Worm (Caenorhabditis elegans) whole organism, L4 larva: ENCODE data around the gene Y47D3A.20.
A peak's percentile ranks its signal among the peaks of the same experiment; 100 is the strongest.

Source experiments
- F10B5.3 ChIP-seq: sonication (generic microtip); optimal IDR thresholded peaks from 2 replicates; lab custom pipeline; 2016; ENCODE audit warnings: mild to moderate bottlenecking, missing genetic modification characterization, missing compliant biosample characterization
- F49E8.2 ChIP-seq: sonication (generic microtip); optimal IDR thresholded peaks from 2 replicates; lab custom pipeline; 2016; ENCODE audit warnings: missing compliant biosample characterization, mild to moderate bottlenecking, missing genetic modification characterization, borderline replicate concordance
- R02D3.7 ChIP-seq: fragments of 150-350 bp; sonication (generic microtip); optimal IDR thresholded peaks from 3 replicates; lab custom pipeline; 2014; ENCODE audit warnings: missing biosample characterization, missing genetic modification characterization
- Y48G9A.11 ChIP-seq: fragments of 200-800 bp; sonication (Bioruptor generic); IDR thresholded peaks from 2 replicates; pipeline ENCODE4 v1.3.6; 2022; ENCODE audit warnings: missing genetic modification reagents, missing genetic modification characterization, missing compliant biosample characterization
- ZK546.5 ChIP-seq, 2 experiments: sonication (generic microtip); optimal IDR thresholded peaks; 2 replicates each; lab custom pipeline; 2017; ENCODE audit warnings: missing biosample characterization in 2 of 2, missing genetic modification characterization in 2 of 2
- aha-1 ChIP-seq: fragments of 150-350 bp; peaks from one replicate; lab custom pipeline; 2014; ENCODE audit warnings: missing biosample characterization, missing genetic modification characterization
- ceh-28 ChIP-seq: fragments of 150-350 bp; optimal IDR thresholded peaks from 2 replicates; lab custom pipeline; 2014; ENCODE audit warnings: missing biosample characterization, missing genetic modification reagents, missing genetic modification characterization
- ceh-44 ChIP-seq: fragments of 200-800 bp; sonication (Bioruptor generic); IDR thresholded peaks from 2 replicates; pipeline ENCODE4 v1.3.6; 2022; ENCODE audit warnings: missing genetic modification reagents, missing genetic modification characterization, missing compliant biosample characterization
- ceh-62 ChIP-seq: sonication (generic microtip); optimal IDR thresholded peaks from 2 replicates; lab custom pipeline; 2017; ENCODE audit warnings: missing biosample characterization, missing genetic modification characterization
- ceh-82 ChIP-seq: sonication (generic microtip); optimal IDR thresholded peaks from 2 replicates; lab custom pipeline; 2017; ENCODE audit warnings: missing biosample characterization, missing genetic modification characterization
- ctbp-1 ChIP-seq: fragments of 200-800 bp; sonication (Bioruptor generic); IDR thresholded peaks from 2 replicates; pipeline ENCODE4 v1.3.6; 2022; ENCODE audit warnings: missing genetic modification reagents, missing genetic modification characterization, missing compliant biosample characterization
- daf-8 ChIP-seq: fragments of 200-800 bp; sonication (Bioruptor generic); IDR thresholded peaks from 2 replicates; pipeline ENCODE4 v1.3.6; 2022; ENCODE audit warnings: missing genetic modification characterization, missing compliant biosample characterization
- dmd-9 ChIP-seq: fragments of 200-800 bp; sonication (Bioruptor generic); IDR thresholded peaks from 2 replicates; pipeline ENCODE4 v1.3.6; 2022; ENCODE audit warnings: missing genetic modification reagents, missing genetic modification characterization, missing compliant biosample characterization
- dpl-1 ChIP-seq: fragments of 150-350 bp; optimal IDR thresholded peaks from 2 replicates; lab custom pipeline; 2014; ENCODE audit warnings: missing biosample characterization, missing genetic modification reagents, missing genetic modification characterization
- hif-1 ChIP-seq, 2 experiments: sonication (generic microtip); optimal IDR thresholded peaks; 2 replicates each; lab custom pipeline; 2016 to 2017; ENCODE audit warnings: missing compliant biosample characterization in 2 of 2, missing genetic modification characterization in 2 of 2, missing genetic modification reagents in 2 of 2, missing genotype in 2 of 2, mild to moderate bottlenecking in 1 of 2
- hmg-1.1 ChIP-seq: fragments of 200-800 bp; sonication (Bioruptor generic); IDR thresholded peaks from 2 replicates; pipeline ENCODE4 v1.3.6; 2022; ENCODE audit warnings: missing genetic modification reagents, missing genetic modification characterization, missing compliant biosample characterization
- lin-13 ChIP-seq: fragments of 150-350 bp; optimal IDR thresholded peaks from 2 replicates; lab custom pipeline; 2014; ENCODE audit warnings: missing biosample characterization, missing genetic modification reagents, missing genetic modification characterization
- lin-38 ChIP-seq: fragments of 200-800 bp; sonication (Bioruptor generic); IDR thresholded peaks from 2 replicates; pipeline ENCODE4 v1.3.6; 2022; ENCODE audit warnings: missing genetic modification reagents, missing genetic modification characterization, missing compliant biosample characterization
- lsy-2 ChIP-seq, 2 experiments: fragments of 150-350 bp in 1 of 2; sonication (generic microtip) in 1 of 2; optimal IDR thresholded peaks; 2 replicates each; lab custom pipeline; 2014 to 2017; ENCODE audit warnings: missing biosample characterization in 2 of 2, missing genetic modification characterization in 2 of 2
- mes-2 ChIP-seq: sonication (generic microtip); optimal IDR thresholded peaks from 2 replicates; lab custom pipeline; 2016; ENCODE audit warnings: missing genotype, mild to moderate bottlenecking, missing genetic modification characterization, missing compliant biosample characterization; ENCODE audit not compliant: poor library complexity, severe bottlenecking
- mxl-2 ChIP-seq: fragments of 200-800 bp; sonication (Bioruptor generic); conservative IDR thresholded peaks from 2 replicates; pipeline ENCODE4 v1.3.6; 2022; ENCODE audit warnings: missing genetic modification reagents, missing genetic modification characterization, missing compliant biosample characterization
- nhr-25 ChIP-seq: sonication (generic microtip); optimal IDR thresholded peaks from 2 replicates; lab custom pipeline; 2017; ENCODE audit warnings: missing genetic modification characterization, mild to moderate bottlenecking, missing compliant biosample characterization, antibody characterized with exemption, moderate library complexity, borderline replicate concordance; ENCODE audit not compliant: insufficient read depth
- nhr-41 ChIP-seq: fragments of 200-800 bp; sonication (Bioruptor generic); IDR thresholded peaks from 2 replicates; pipeline ENCODE4 v1.3.6; 2022; ENCODE audit warnings: missing genetic modification reagents, missing genetic modification characterization, missing compliant biosample characterization
- nhr-76 ChIP-seq: fragments of 150-350 bp; optimal IDR thresholded peaks from 2 replicates; lab custom pipeline; 2014; ENCODE audit warnings: missing biosample characterization, missing genetic modification characterization
- php-3 ChIP-seq: fragments of 200-800 bp; sonication (Bioruptor generic); IDR thresholded peaks from 2 replicates; pipeline ENCODE4 v1.3.6; 2022; ENCODE audit warnings: missing genetic modification reagents, missing genetic modification characterization, missing compliant biosample characterization
- rbr-2 ChIP-seq: sonication (generic microtip); optimal IDR thresholded peaks from 2 replicates; lab custom pipeline; 2016; ENCODE audit warnings: missing genotype, missing genetic modification characterization, missing compliant biosample characterization
- skn-1 ChIP-seq: fragments of 150-350 bp; optimal IDR thresholded peaks from 2 replicates; lab custom pipeline; 2014; ENCODE audit warnings: missing biosample characterization, missing genetic modification characterization
- tra-1 ChIP-seq: fragments of 200-800 bp; sonication (Bioruptor generic); IDR thresholded peaks from 2 replicates; pipeline ENCODE4 v1.3.6; 2022; ENCODE audit warnings: missing genetic modification reagents, missing genetic modification characterization, missing compliant biosample characterization
- unc-130 ChIP-seq: sonication (generic microtip); optimal IDR thresholded peaks from 2 replicates; lab custom pipeline; 2016; ENCODE audit warnings: missing genetic modification reagents, missing genetic modification characterization, missing compliant biosample characterization
- zip-11 ChIP-seq: fragments of 200-800 bp; sonication (Bioruptor generic); IDR thresholded peaks from 2 replicates; pipeline ENCODE4 v1.3.6; 2022; ENCODE audit warnings: missing genetic modification characterization, missing compliant biosample characterization
- zip-2 ChIP-seq: fragments of 150-350 bp; optimal IDR thresholded peaks from 2 replicates; lab custom pipeline; 2014; ENCODE audit warnings: missing biosample characterization, missing genetic modification characterization

Gene Y47D3A.20

ce11 chrIII:11279954-11280353, 5.1 kb downstream of the Y47D3A.20 start:
- TF ChIP-seq hmg-1.1 (GFP tag; lab: Robert Waterston, UW) (no peak), ceh-28 (peak; percentile 92)

ce11 chrIII:11283648-11284047, 8.8 kb downstream of the Y47D3A.20 start:
- no peak for TF ChIP-seq daf-8 (GFP tag; lab: Robert Waterston, UW)
- peak; percentile 32 for TF ChIP-seq aha-1 (tag; lab: Kevin White, UChicago)
- no peak for TF ChIP-seq nhr-25 (tag; lab: Kevin White, UChicago)
- TF ChIP-seq rbr-2 (tag; lab: Kevin White, UChicago) = no peak

ce11 chrIII:11286069-11286468, 11.2 kb downstream of the Y47D3A.20 start:
- TF ChIP-seq mes-2 (peak; percentile 96), dpl-1 (GFP tag; lab: Kevin White, UChicago) (peak; percentile 84), hif-1 (tag; optimal IDR thresholded peaks at IDR 0.05; lab: Kevin White, UChicago) (peak in 1 of 2 experiments; percentile 81), lsy-2 (tag; optimal IDR thresholded peaks at IDR 0.05; lab: Kevin White, UChicago) (peak in 1 of 2 experiments; percentile 37), nhr-41 (GFP tag; lab: Robert Waterston, UW) (no peak), dmd-9 (peak; percentile 48; the same call in 1 of the 2 replicates), lin-38 (GFP tag; lab: Robert Waterston, UW) (peak; percentile 52), F10B5.3 (tag; lab: Kevin White, UChicago) (no peak), ctbp-1 (no peak), ZK546.5 (tag; optimal IDR thresholded peaks at IDR 0.05; lab: Kevin White, UChicago) (no peak), unc-130 (GFP tag; lab: Kevin White, UChicago) (peak; percentile 50), lin-13 (GFP tag; lab: Kevin White, UChicago) (peak; percentile 12), ceh-62 (no peak)

- TF ChIP-seq ceh-28 = peak; percentile 95
- TF ChIP-seq mxl-2 (GFP tag; lab: Robert Waterston, UW) = no peak
Measured at ce11 chrIII:11287340-11287739, 12.5 kb downstream of the Y47D3A.20 start.

- TF ChIP-seq ceh-28 = peak; percentile 64
- TF ChIP-seq Y48G9A.11 (GFP tag; lab: Robert Waterston, UW) = no peak
- no peak for TF ChIP-seq R02D3.7 (tag; lab: Kevin White, UChicago)
- no peak for TF ChIP-seq ceh-82
- no peak for TF ChIP-seq nhr-41 (GFP tag; lab: Robert Waterston, UW)
Measured at ce11 chrIII:11288295-11288694, 13.4 kb downstream of the Y47D3A.20 start.

ce11 chrIII:11289876-11290275, 15.0 kb downstream of the Y47D3A.20 start:
- TF ChIP-seq zip-2 (tag; lab: Kevin White, UChicago) (no peak), skn-1 (tag; lab: Kevin White, UChicago) (no peak), php-3 (GFP tag; lab: Robert Waterston, UW) (no peak), nhr-76 (tag; lab: Kevin White, UChicago) (no peak), dpl-1 (GFP tag; lab: Kevin White, UChicago) (no peak), ceh-44 (GFP tag; lab: Robert Waterston, UW) (0 out of 2 replicates have a peak, but pooled peaks have one; percentile 7), unc-130 (GFP tag; lab: Kevin White, UChicago) (peak; percentile 38), zip-11 (GFP tag; lab: Robert Waterston, UW) (no peak), mes-2 (peak; percentile 17), lin-13 (GFP tag; lab: Kevin White, UChicago) (no peak), tra-1 (GFP tag; lab: Robert Waterston, UW) (0 out of 2 replicates have a peak, but pooled peaks have one; percentile 10), F49E8.2 (peak; percentile 14)
